Fruit fly (Drosophila melanogaster) whole organism, embryonic: Measurements from ENCODE around the gene Snr1.

Experiments used
- Antp ChIP-seq: fragments of 200-800 bp; sonication (Bioruptor generic); optimal IDR thresholded peaks from 3 replicates; lab custom pipeline; 2016; ENCODE audit warnings: missing biosample characterization, missing genetic modification characterization
- Awh ChIP-seq: fragments of 200-800 bp; sonication (Bioruptor generic); IDR thresholded peaks from 2 replicates; pipeline ENCODE4, ENCODE4 v1.3.6; 2022; ENCODE audit warnings: missing biosample characterization, missing genetic modification characterization
- CG11560 ChIP-seq: fragments of 200-800 bp; sonication (Bioruptor generic); IDR thresholded peaks from 3 replicates; pipeline ENCODE4 v1.3.6; 2022; ENCODE audit warnings: missing biosample characterization, missing genetic modification characterization
- CG12236 ChIP-seq: fragments of 200-800 bp; sonication (Bioruptor generic); optimal IDR thresholded peaks from 2 replicates; lab custom pipeline; 2016; ENCODE audit warnings: missing biosample characterization, missing genetic modification characterization
- CG12769 ChIP-seq: fragments of 200-800 bp; sonication (Bioruptor generic); optimal IDR thresholded peaks from 2 replicates; lab custom pipeline; 2019; ENCODE audit warnings: missing biosample characterization, mild to moderate bottlenecking, missing genetic modification characterization, moderate library complexity
- CG13287 ChIP-seq: fragments of 200-800 bp; sonication (Bioruptor generic); IDR thresholded peaks from 2 replicates; pipeline ENCODE4 v1.3.6; 2022; ENCODE audit warnings: missing biosample characterization, missing genetic modification characterization; ENCODE audit not compliant: partially characterized antibody
- CG13624 ChIP-seq: fragments of 200-800 bp; sonication (Bioruptor generic); optimal IDR thresholded peaks from 2 replicates; lab custom pipeline; 2016; ENCODE audit warnings: missing biosample characterization, missing genetic modification characterization
- CG14014 ChIP-seq: fragments of 200-800 bp; sonication (Bioruptor generic); IDR thresholded peaks from 2 replicates; pipeline ENCODE4 v1.3.6; 2022; ENCODE audit warnings: missing biosample characterization, missing genetic modification characterization
- CG15073 ChIP-seq: fragments of 200-800 bp; sonication (Bioruptor generic); optimal IDR thresholded peaks from 2 replicates; lab custom pipeline; 2016; ENCODE audit warnings: missing biosample characterization, missing genetic modification characterization
- CG30403 ChIP-seq: fragments of 200-800 bp; sonication (Bioruptor generic); optimal IDR thresholded peaks from 3 replicates; lab custom pipeline; 2016; ENCODE audit warnings: missing biosample characterization, missing genetic modification characterization
- CG33213 ChIP-seq: fragments of 200-800 bp; sonication (Bioruptor generic); optimal IDR thresholded peaks from 3 replicates; lab custom pipeline; 2016; ENCODE audit warnings: missing biosample characterization, missing genetic modification characterization
- CG34376 ChIP-seq: fragments of 200-800 bp; sonication (Bioruptor generic); optimal IDR thresholded peaks from 2 replicates; lab custom pipeline; 2018; ENCODE audit warnings: missing biosample characterization, mild to moderate bottlenecking, missing genetic modification characterization
- CG5180 ChIP-seq: fragments of 200-800 bp; sonication (Bioruptor generic); optimal IDR thresholded peaks from 3 replicates; lab custom pipeline; 2017; ENCODE audit warnings: missing biosample characterization, missing genetic modification characterization, mild to moderate bottlenecking, moderate library complexity, missing genetic modification reagents
- CG5245 ChIP-seq: fragments of 200-800 bp; sonication (Bioruptor generic); optimal IDR thresholded peaks from 3 replicates; lab custom pipeline; 2016; ENCODE audit warnings: missing biosample characterization, missing genetic modification characterization
- CG6854 ChIP-seq: fragments of 200-800 bp; sonication (Bioruptor generic); optimal IDR thresholded peaks from 3 replicates; lab custom pipeline; 2017; ENCODE audit warnings: missing biosample characterization, mild to moderate bottlenecking, missing genetic modification characterization
- CG7987 ChIP-seq: fragments of 200-800 bp; sonication (Bioruptor generic); optimal IDR thresholded peaks from 2 replicates; lab custom pipeline; 2018; ENCODE audit warnings: missing biosample characterization, mild to moderate bottlenecking, missing genetic modification characterization, moderate library complexity
- CG8290 ChIP-seq, 3 experiments: fragments of 200-800 bp; sonication (Bioruptor generic); optimal IDR thresholded peaks; 2 replicates each; lab custom pipeline; 2016 to 2019; ENCODE audit warnings: missing biosample characterization in 3 of 3, missing genetic modification characterization in 3 of 3, mild to moderate bottlenecking in 2 of 3, moderate library complexity in 1 of 3
- Dip3 ChIP-seq: fragments of 200-800 bp; sonication (Bioruptor generic); optimal IDR thresholded peaks from 3 replicates; lab custom pipeline; 2016; ENCODE audit warnings: missing biosample characterization, missing genetic modification characterization
- E2f2 ChIP-seq: fragments of 200-800 bp; sonication (Bioruptor generic); IDR thresholded peaks from 2 replicates; pipeline ENCODE4 v1.3.6; 2022; ENCODE audit warnings: missing biosample characterization, missing genetic modification characterization
- Fer1 ChIP-seq: fragments of 200-800 bp; sonication (Bioruptor generic); optimal IDR thresholded peaks from 2 replicates; lab custom pipeline; 2017; ENCODE audit warnings: missing biosample characterization, mild to moderate bottlenecking, missing genetic modification characterization
- Gug ChIP-seq: fragments of 200-800 bp; sonication (Bioruptor generic); IDR thresholded peaks from 4 replicates; pipeline ENCODE4 v1.3.6; 2022; ENCODE audit warnings: missing biosample characterization, missing genetic modification characterization
- Jarid2 ChIP-seq: fragments of 200-800 bp; sonication (Bioruptor generic); optimal IDR thresholded peaks from 3 replicates; lab custom pipeline; 2017; ENCODE audit warnings: mild to moderate bottlenecking, missing biosample characterization, missing genetic modification reagents, missing genetic modification characterization
- Med ChIP-seq: fragments of 200-800 bp; sonication (Bioruptor generic); peaks from one replicate; lab custom pipeline; 2016; ENCODE audit warnings: missing biosample characterization, missing genetic modification characterization, mild to moderate bottlenecking, inconsistent platforms, moderate library complexity
- Pdp1 ChIP-seq, 2 experiments: fragments of 200-800 bp; sonication (Bioruptor generic); optimal IDR thresholded peaks; 3 replicates each; lab custom pipeline; 2016; ENCODE audit warnings: missing biosample characterization in 2 of 2, missing genetic modification characterization in 2 of 2, mild to moderate bottlenecking in 1 of 2, moderate library complexity in 1 of 2
- Vsx1 ChIP-seq: fragments of 200-800 bp; sonication (Bioruptor generic); optimal IDR thresholded peaks from 2 replicates; lab custom pipeline; 2017; ENCODE audit warnings: missing biosample characterization, mild to moderate bottlenecking, missing genetic modification characterization, missing genetic modification reagents
- bbx ChIP-seq: fragments of 200-800 bp; sonication (Bioruptor generic); IDR thresholded peaks from 2 replicates; pipeline ENCODE4 v1.3.6; 2022; ENCODE audit warnings: missing biosample characterization, missing genetic modification characterization; ENCODE audit not compliant: partially characterized antibody
- caup ChIP-seq: fragments of 200-800 bp; sonication (Bioruptor generic); optimal IDR thresholded peaks from 3 replicates; lab custom pipeline; 2017; ENCODE audit warnings: missing biosample characterization, mild to moderate bottlenecking, missing genetic modification characterization, moderate library complexity; ENCODE audit not compliant: severe bottlenecking
- cg ChIP-seq: fragments of 200-800 bp; sonication (Bioruptor generic); optimal IDR thresholded peaks from 3 replicates; lab custom pipeline; 2019; ENCODE audit warnings: missing biosample characterization, mild to moderate bottlenecking, missing genetic modification characterization, moderate library complexity
- chinmo ChIP-seq: fragments of 200-800 bp; sonication (Bioruptor generic); IDR thresholded peaks from 4 replicates; pipeline ENCODE4 v1.3.6; 2022; ENCODE audit warnings: missing biosample characterization, missing genetic modification characterization; ENCODE audit not compliant: partially characterized antibody
- crc ChIP-seq: fragments of 200-800 bp; sonication (Bioruptor generic); optimal IDR thresholded peaks from 2 replicates; lab custom pipeline; 2016; ENCODE audit warnings: missing biosample characterization, missing genetic modification characterization
- danr ChIP-seq: fragments of 200-800 bp; sonication (Bioruptor generic); IDR thresholded peaks from 2 replicates; pipeline ENCODE4 v1.3.6; 2022; ENCODE audit warnings: missing biosample characterization, missing genetic modification characterization
- dysf ChIP-seq: fragments of 200-800 bp; sonication (Bioruptor generic); IDR thresholded peaks from 3 replicates; pipeline ENCODE4 v1.3.6; 2022; ENCODE audit warnings: missing biosample characterization, missing genetic modification characterization
- exex ChIP-seq: fragments of 200-800 bp; sonication (Bioruptor generic); optimal IDR thresholded peaks from 4 replicates; lab custom pipeline; 2018; ENCODE audit warnings: missing biosample characterization, mild to moderate bottlenecking, missing genetic modification characterization, moderate library complexity
- gfzf ChIP-seq: fragments of 200-800 bp; sonication (Bioruptor generic); optimal IDR thresholded peaks from 2 replicates; lab custom pipeline; 2016; ENCODE audit warnings: missing biosample characterization, mild to moderate bottlenecking, missing genetic modification characterization, moderate library complexity
- jumu ChIP-seq: fragments of 200-800 bp; sonication (Bioruptor generic); optimal IDR thresholded peaks from 3 replicates; lab custom pipeline; 2016; ENCODE audit warnings: missing biosample characterization, missing genetic modification characterization
- lab ChIP-seq: fragments of 200-800 bp; sonication (Bioruptor generic); optimal IDR thresholded peaks from 3 replicates; lab custom pipeline; 2017; ENCODE audit warnings: missing biosample characterization, missing genetic modification characterization, mild to moderate bottlenecking, moderate library complexity, missing genetic modification reagents
- lmd ChIP-seq: fragments of 200-800 bp; sonication (Bioruptor generic); IDR thresholded peaks from 2 replicates; pipeline ENCODE4 v1.3.6; 2022; ENCODE audit warnings: missing biosample characterization, missing genetic modification characterization
- mirr ChIP-seq: fragments of 200-800 bp; sonication (Bioruptor generic); optimal IDR thresholded peaks from 3 replicates; lab custom pipeline; 2018; ENCODE audit warnings: missing biosample characterization, mild to moderate bottlenecking, missing genetic modification characterization
- pzg ChIP-seq: fragments of 200-800 bp; sonication (Bioruptor generic); optimal IDR thresholded peaks from 3 replicates; lab custom pipeline; 2018; ENCODE audit warnings: missing biosample characterization, mild to moderate bottlenecking, missing genetic modification characterization, moderate library complexity
- scrt ChIP-seq: fragments of 200-800 bp; sonication (Bioruptor generic); optimal IDR thresholded peaks from 2 replicates; lab custom pipeline; 2018; ENCODE audit warnings: missing biosample characterization, mild to moderate bottlenecking, missing genetic modification characterization, moderate library complexity
- sens-2 ChIP-seq: fragments of 200-800 bp; sonication (Bioruptor generic); IDR thresholded peaks from 2 replicates; pipeline ENCODE4 v1.3.6; 2022; ENCODE audit warnings: missing biosample characterization, missing genetic modification characterization
- sna ChIP-seq: fragments of 200-800 bp; sonication (Bioruptor generic); IDR thresholded peaks from 2 replicates; pipeline ENCODE4 v1.3.6; 2022; ENCODE audit warnings: missing biosample characterization, missing genetic modification characterization; ENCODE audit not compliant: partially characterized antibody
- ssp ChIP-seq: fragments of 200-800 bp; sonication (Bioruptor generic); IDR thresholded peaks from 2 replicates; pipeline ENCODE4 v1.3.6; 2022; ENCODE audit warnings: missing biosample characterization, missing genetic modification characterization
- sug ChIP-seq: fragments of 200-800 bp; optimal IDR thresholded peaks from 2 replicates; lab custom pipeline; 2019; ENCODE audit warnings: missing biosample characterization, mild to moderate bottlenecking, missing genetic modification characterization, moderate library complexity
- tap ChIP-seq: fragments of 200-800 bp; optimal IDR thresholded peaks from 3 replicates; lab custom pipeline; 2019; ENCODE audit warnings: missing biosample characterization, mild to moderate bottlenecking, missing genetic modification characterization, moderate library complexity
- tio ChIP-seq: fragments of 200-800 bp; sonication (Bioruptor generic); optimal IDR thresholded peaks from 2 replicates; lab custom pipeline; 2017; ENCODE audit warnings: missing biosample characterization, missing genetic modification characterization, inconsistent platforms
- tll ChIP-seq, 2 experiments: fragments of 200-800 bp in 1 of 2; fragments of >200 bp in 1 of 2; sonication (Bioruptor generic) in 1 of 2; optimal IDR thresholded peaks; 2 replicates each; lab custom pipeline; 2017 to 2019; ENCODE audit warnings: missing biosample characterization in 2 of 2, missing genetic modification characterization in 2 of 2, mild to moderate bottlenecking in 1 of 2, moderate library complexity in 1 of 2
- unc-4 ChIP-seq: fragments of 200-800 bp; sonication (Bioruptor generic); IDR thresholded peaks from 2 replicates; pipeline ENCODE4 v1.3.6; 2022; ENCODE audit warnings: missing biosample characterization, missing genetic modification characterization; ENCODE audit not compliant: partially characterized antibody
- zen ChIP-seq: fragments of 200-800 bp; sonication (Bioruptor generic); optimal IDR thresholded peaks from 3 replicates; lab custom pipeline; 2018; ENCODE audit warnings: missing biosample characterization, mild to moderate bottlenecking, missing genetic modification characterization, moderate library complexity

Gene Snr1

dm6 chr3R:5497600-5497999 is 26.9 kb downstream of the Snr1 start (continued):
- TF ChIP-seq jumu (GFP tag; lab: Kevin White, UChicago) (no peak), lmd (no peak), bbx (GFP tag; lab: Robert Waterston, UW) (0 out of 2 replicates have a peak, but pooled peaks have one; percentile 16), CG30403 (GFP tag; lab: Kevin White, UChicago) (no peak), pzg (GFP tag; lab: Kevin White, UChicago) (no peak), sna (GFP tag; lab: Robert Waterston, UW) (no peak), Vsx1 (no peak), Dip3 (GFP tag; lab: Kevin White, UChicago) (no peak), Jarid2 (GFP tag; lab: Kevin White, UChicago) (no peak), exex (tag; lab: Kevin White, UChicago) (peak; percentile 83), CG5245 (no peak), CG11560 (tag; lab: Robert Waterston, UW) (no peak), gfzf (GFP tag; lab: Kevin White, UChicago) (no peak), danr (no peak), tap (tag; lab: Kevin White, UChicago) (no peak), Antp (GFP tag; lab: Kevin White, UChicago) (no peak), Gug (no peak), Pdp1 (GFP tag; optimal IDR thresholded peaks at IDR 0.05; lab: Kevin White, UChicago) (peak in 1 of 2 experiments; percentile 9), tll (GFP tag; optimal IDR thresholded peaks at IDR 0.05; lab: Kevin White, UChicago) (no peak), cg (GFP tag; lab: Kevin White, UChicago) (no peak), CG6854 (GFP tag; lab: Kevin White, UChicago) (no peak), Awh (GFP tag; lab: Robert Waterston, UW) (no peak), CG12236 (GFP tag; lab: Kevin White, UChicago) (no peak), caup (GFP tag; lab: Kevin White, UChicago) (no peak), CG33213 (no peak), CG13624 (GFP tag; lab: Kevin White, UChicago) (no peak), crc (no peak), CG7987 (GFP tag; lab: Kevin White, UChicago) (no peak), mirr (GFP tag; lab: Kevin White, UChicago) (peak; percentile 52), tio (GFP tag; lab: Kevin White, UChicago) (no peak), lab (peak; percentile 43), unc-4 (GFP tag; lab: Robert Waterston, UW) (no peak), dysf (GFP tag; lab: Robert Waterston, UW) (no peak)
- TF ChIP-seq, all 482 proteins: peak for 24

- TF ChIP-seq chinmo, result 0 out of 4 replicates have a peak, but pooled peaks have one; percentile 34
- peak; percentile 82 for TF ChIP-seq Med
- peak; percentile 31 for TF ChIP-seq scrt (GFP tag; lab: Kevin White, UChicago)
- peak; percentile 86 for TF ChIP-seq CG5180 (GFP tag; lab: Kevin White, UChicago)
- TF ChIP-seq CG15073, result no peak
- peak; percentile 18 for TF ChIP-seq Fer1 (GFP tag; lab: Kevin White, UChicago)
- TF ChIP-seq CG8290 (GFP tag; optimal IDR thresholded peaks at IDR 0.05; lab: Kevin White, UChicago), result no peak
- TF ChIP-seq CG8290 (tag; optimal IDR thresholded peaks at IDR 0.05; lab: Kevin White, UChicago), result peak in 1 of 2 experiments; percentile 3
- TF ChIP-seq CG34376, result peak; percentile 15
- no peak for TF ChIP-seq zen (tag; lab: Kevin White, UChicago)
- peak; percentile 29; the same call in 1 of the 2 replicates for TF ChIP-seq CG13287
- TF ChIP-seq CG14014 (GFP tag; lab: Robert Waterston, UW), result 0 out of 2 replicates have a peak, but pooled peaks have one; percentile 12
- TF ChIP-seq Pdp1 (GFP tag; optimal IDR thresholded peaks at IDR 0.05; lab: Kevin White, UChicago), result peak in 1 of 2 experiments; percentile 3
- 0 out of 2 replicates have a peak, but pooled peaks have one; percentile 4 for TF ChIP-seq sens-2 (GFP tag; lab: Robert Waterston, UW)
- peak; percentile 22 for TF ChIP-seq sug (tag; lab: Kevin White, UChicago)
- TF ChIP-seq CG12769, result peak; percentile 30
- peak; percentile 4 for TF ChIP-seq exex (tag; lab: Kevin White, UChicago)
- peak; percentile 46; the same call in 1 of the 2 replicates for TF ChIP-seq E2f2
- TF ChIP-seq ssp (GFP tag; lab: Robert Waterston, UW), result no peak
These were observed 31.9 kb downstream of the Snr1 start, which contains the start of gene NKCC for dm6 chr3R:5502646-5503045. TSS of gene NKCC (minus strand) at chr3R:5502702.
